Fruit fly (Drosophila melanogaster): ENCODE measurements around the gene CG12111.

The CG12111 gene

DNA sequence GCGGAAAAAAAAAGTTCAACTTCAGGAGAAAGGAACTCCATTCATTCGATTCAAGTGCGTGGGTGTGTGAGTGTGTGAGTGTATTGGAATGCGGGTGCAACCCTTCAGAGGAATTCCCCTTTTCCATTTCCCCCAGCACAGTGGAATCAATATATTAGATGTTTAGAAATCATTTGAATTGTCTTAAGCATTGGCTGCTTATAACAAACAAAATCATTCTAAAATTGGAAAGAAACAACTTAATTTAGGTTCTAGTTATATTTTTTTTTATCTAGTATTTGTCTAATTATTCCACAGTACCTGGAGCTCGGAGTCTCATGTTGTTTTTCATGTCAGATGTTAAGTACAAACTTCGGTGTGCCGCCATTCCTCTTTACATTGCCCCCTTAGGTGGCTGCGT is 31.8 kb downstream of the CG12111 start:
- peak; percentile 47 for TF ChIP-seq sd (tag; optimal IDR thresholded peaks at IDR 0.05)
- no peak for TF ChIP-seq vfl (GFP tag; optimal IDR thresholded peaks at IDR 0.05)
- 0 out of 3 replicates have a peak, but pooled peaks have one; percentile 40 for TF ChIP-seq CG11695 (GFP tag; IDR thresholded peaks at IDR 0.05)
- no peak for TF ChIP-seq CG10274 (GFP tag; optimal IDR thresholded peaks at IDR 0.05)
- no peak for TF ChIP-seq ind (GFP tag; optimal IDR thresholded peaks at IDR 0.05)
- no peak for TF ChIP-seq insv (GFP tag; optimal IDR thresholded peaks at IDR 0.05)
- peak; percentile 62 for TF ChIP-seq CG7839 (tag; optimal IDR thresholded peaks at IDR 0.05)
- TF ChIP-seq fd96Cb (tag; optimal IDR thresholded peaks at IDR 0.05): peak; percentile 13
- TF ChIP-seq trem (tag; optimal IDR thresholded peaks at IDR 0.05): no peak
- peak; percentile 52; the same call in 2 of the 3 replicates for TF ChIP-seq row (GFP tag; IDR thresholded peaks at IDR 0.05)
- no peak for TF ChIP-seq sens-2 (GFP tag; IDR thresholded peaks at IDR 0.05)
- peak; percentile 27 for TF ChIP-seq CG18262 (tag; optimal IDR thresholded peaks at IDR 0.05)
- peak; percentile 41 for TF ChIP-seq CG8924 (tag; optimal IDR thresholded peaks at IDR 0.05)
- peak; percentile 11 for TF ChIP-seq D19A (tag; optimal IDR thresholded peaks at IDR 0.05)
- no peak for TF ChIP-seq btn (GFP tag; optimal IDR thresholded peaks at IDR 0.05)
- TF ChIP-seq Hmx (GFP tag; optimal IDR thresholded peaks at IDR 0.05): no peak
- no peak for TF ChIP-seq gcm (GFP tag; optimal IDR thresholded peaks at IDR 0.05)
- TF ChIP-seq nmo (GFP tag; optimal IDR thresholded peaks at IDR 0.05): peak; percentile 22
- TF ChIP-seq CG2120 (GFP tag; optimal IDR thresholded peaks at IDR 0.05): peak; percentile 6
- TF ChIP-seq CG17385 (GFP tag; optimal IDR thresholded peaks at IDR 0.05): peak; percentile 11
- TF ChIP-seq prd (optimal IDR thresholded peaks at IDR 0.05): no peak
- no peak for TF ChIP-seq prd (GFP tag; IDR thresholded peaks at IDR 0.05)
- no peak for TF ChIP-seq NC2β (GFP tag; optimal IDR thresholded peaks at IDR 0.05)
- TF ChIP-seq ssp (GFP tag; IDR thresholded peaks at IDR 0.05): no peak
- no peak for TF ChIP-seq CG34224 (GFP tag; IDR thresholded peaks at IDR 0.05; ENCODE audit: partially characterized antibody)
- peak; percentile 28 for TF ChIP-seq grau (tag; optimal IDR thresholded peaks at IDR 0.05)
- TF ChIP-seq ara (GFP tag; IDR thresholded peaks at IDR 0.05): 0 out of 2 replicates have a peak, but pooled peaks have one; percentile 5
- TF ChIP-seq CG14667 (GFP tag; IDR thresholded peaks at IDR 0.05): no peak
- no peak for TF ChIP-seq Dad (GFP tag; optimal IDR thresholded peaks at IDR 0.05)
- no peak for TF ChIP-seq Scr (GFP tag; IDR thresholded peaks at IDR 0.05; ENCODE audit: partially characterized antibody)
- TF ChIP-seq Nf-YC (tag; optimal IDR thresholded peaks at IDR 0.05): no peak
- no peak for TF ChIP-seq fru (optimal IDR thresholded peaks at IDR 0.05)
- no peak for TF ChIP-seq CG32767 (GFP tag; IDR thresholded peaks at IDR 0.05)
- no peak for TF ChIP-seq CG34376 (GFP tag; optimal IDR thresholded peaks at IDR 0.05)
- TF ChIP-seq CG18011 (GFP tag; optimal IDR thresholded peaks at IDR 0.05): no peak
- TF ChIP-seq cwo (GFP tag; optimal IDR thresholded peaks at IDR 0.05): peak; percentile 33
- TF ChIP-seq Meics (GFP tag; optimal IDR thresholded peaks at IDR 0.05): no peak
- no peak for TF ChIP-seq tx (GFP tag; optimal IDR thresholded peaks at IDR 0.05)
- TF ChIP-seq Fer1 (GFP tag; optimal IDR thresholded peaks at IDR 0.05): peak; percentile 51
- no peak for TF ChIP-seq psq (GFP tag; optimal IDR thresholded peaks at IDR 0.05)
- TF ChIP-seq H2.0 (GFP tag; IDR thresholded peaks at IDR 0.05): no peak; the same call in 1 of the 2 replicates
- TF ChIP-seq bsh (GFP tag; optimal IDR thresholded peaks at IDR 0.05): peak in 1 of 2 experiments; percentile 42
- TF ChIP-seq CG2678 (tag; optimal IDR thresholded peaks at IDR 0.05): peak; percentile 40
- TF ChIP-seq vvl (GFP tag; IDR thresholded peaks at IDR 0.05): peak; percentile 34; the same call in 1 of the 2 replicates
- no peak for TF ChIP-seq CG17612 (GFP tag; IDR thresholded peaks at IDR 0.05)
- peak; percentile 38 for TF ChIP-seq CG12391 (tag; optimal IDR thresholded peaks at IDR 0.05)
- TF ChIP-seq tll (GFP tag; optimal IDR thresholded peaks at IDR 0.05): no peak
- 0 out of 2 replicates have a peak, but pooled peaks have one; percentile 31 for TF ChIP-seq Atf6 (GFP tag; IDR thresholded peaks at IDR 0.05)
- TF ChIP-seq Xrp1 (GFP tag; IDR thresholded peaks at IDR 0.05): peak; percentile 46; the same call in 1 of the 2 replicates
- TF ChIP-seq hkb (optimal IDR thresholded peaks at IDR 0.05): no peak
- peak; percentile 57; the same call in 1 of the 2 replicates for TF ChIP-seq hkb (GFP tag; IDR thresholded peaks at IDR 0.05)

All from whole organism, embryonic.